Worm (Caenorhabditis elegans) whole organism, mixed stage, embryonic: ENCODE results near the gene F54F7.6.

Experiments used
- elt-3 ChIP-seq: fragments of 150-350 bp; optimal IDR thresholded peaks from 2 replicates; lab custom pipeline; 2014; ENCODE audit warnings: missing biosample characterization, missing genetic modification characterization
- nhr-76 ChIP-seq: sonication (generic microtip); optimal IDR thresholded peaks from 2 replicates; lab custom pipeline; 2017; ENCODE audit warnings: missing biosample characterization, missing genetic modification characterization
- pha-4 ChIP-seq: fragments of 150-350 bp; optimal IDR thresholded peaks from 2 replicates; lab custom pipeline; 2018; ENCODE audit warnings: missing biosample characterization, missing genetic modification reagents, missing genetic modification characterization
- unc-39 ChIP-seq: fragments of 150-350 bp; optimal IDR thresholded peaks from 2 replicates; lab custom pipeline; 2014; ENCODE audit warnings: missing biosample characterization, missing genetic modification characterization

- no peak for TF ChIP-seq unc-39 (tag; lab: Kevin White, UChicago)
- TF ChIP-seq nhr-76 (tag; lab: Kevin White, UChicago), result no peak
- TF ChIP-seq pha-4 (tag; lab: Kevin White, UChicago), result no peak
- no peak for TF ChIP-seq elt-3 (tag; lab: Kevin White, UChicago)
Observed at ce11 chrX:11852494-11852893, 12.7 kb upstream of the F54F7.6 start, which contains the start of gene xtr-1.
